Worm (Caenorhabditis elegans) whole organism, young adult: Measurements from ENCODE around the gene C13A2.9.
A peak's percentile ranks its signal among the peaks of the same experiment; 100 is the strongest.

Experiments
- F39B2.1 ChIP-seq: fragments of 200-800 bp; sonication (Bioruptor generic); IDR thresholded peaks from 2 replicates; pipeline ENCODE4 v1.3.6; 2022; ENCODE audit warnings: missing genetic modification reagents, missing genetic modification characterization, missing compliant biosample characterization
- F55B11.4 ChIP-seq: sonication (generic microtip); optimal IDR thresholded peaks from 2 replicates; lab custom pipeline; 2016; ENCODE audit warnings: missing compliant biosample characterization, missing genetic modification characterization, borderline replicate concordance; ENCODE audit not compliant: insufficient read depth
- K11D2.4 ChIP-seq: fragments of 200-800 bp; sonication (Bioruptor generic); IDR thresholded peaks from 2 replicates; pipeline ENCODE4 v1.3.6; 2022; ENCODE audit warnings: missing genetic modification reagents, missing genetic modification characterization, missing compliant biosample characterization
- K12H6.12 ChIP-seq: fragments of 200-800 bp; sonication (Bioruptor generic); optimal IDR thresholded peaks from 2 replicates; lab custom pipeline; 2018; ENCODE audit warnings: mild to moderate bottlenecking, missing genetic modification characterization, missing compliant biosample characterization
- T26A5.8 ChIP-seq: sonication (generic microtip); optimal IDR thresholded peaks from 2 replicates; lab custom pipeline; 2016; ENCODE audit warnings: missing genetic modification characterization, missing compliant biosample characterization
- ZK185.1 ChIP-seq: sonication (generic microtip); optimal IDR thresholded peaks from 2 replicates; lab custom pipeline; 2016; ENCODE audit warnings: mild to moderate bottlenecking, missing genetic modification characterization, missing compliant biosample characterization; ENCODE audit not compliant: poor library complexity, severe bottlenecking
- akir-1 ChIP-seq: fragments of 200-800 bp; sonication (Bioruptor generic); optimal IDR thresholded peaks from 2 replicates; lab custom pipeline; 2018; ENCODE audit warnings: mild to moderate bottlenecking, missing genetic modification characterization, moderate library complexity, missing compliant biosample characterization
- ama-1 ChIP-seq, 3 experiments: fragments of 150-350 bp in 1 of 3; sonication (generic microtip) in 2 of 3; optimal IDR thresholded peaks; 2 replicates each; lab custom pipeline; 2014 to 2018; ENCODE audit warnings: missing biosample characterization in 2 of 3, missing genetic modification characterization in 2 of 3, missing genetic modification reagents in 2 of 3
- athp-1 ChIP-seq: sonication (generic microtip); optimal IDR thresholded peaks from 2 replicates; lab custom pipeline; 2017; ENCODE audit warnings: mild to moderate bottlenecking, missing genetic modification characterization, missing compliant biosample characterization
- attf-5 ChIP-seq: fragments of 200-800 bp; sonication (Bioruptor generic); optimal IDR thresholded peaks from 2 replicates; lab custom pipeline; 2018; ENCODE audit warnings: mild to moderate bottlenecking, missing genetic modification characterization, missing compliant biosample characterization
- bed-1 ChIP-seq: fragments of 200-800 bp; sonication (Bioruptor generic); IDR thresholded peaks from 2 replicates; pipeline ENCODE4 v1.3.6; 2022; ENCODE audit warnings: missing genetic modification reagents, missing genetic modification characterization, missing compliant biosample characterization
- cebp-1 ChIP-seq, 2 experiments: fragments of 200-800 bp in 1 of 2; sonication (Bioruptor generic) in 1 of 2; sonication (generic microtip) in 1 of 2; IDR thresholded peaks in 1 of 2; optimal IDR thresholded peaks in 1 of 2; 2 replicates each; pipeline versions ENCODE4 v1.3.6 to Lab custom; 2017 to 2022; ENCODE audit warnings: missing compliant biosample characterization in 2 of 2, missing genetic modification characterization in 2 of 2, mild to moderate bottlenecking in 1 of 2, missing genetic modification reagents in 1 of 2, moderate library complexity in 1 of 2
- dox-1 ChIP-seq: fragments of 200-800 bp; sonication (Bioruptor generic); IDR thresholded peaks from 2 replicates; pipeline ENCODE4 v1.3.6; 2022; ENCODE audit warnings: missing genetic modification reagents, missing genetic modification characterization, missing compliant biosample characterization
- dpff-1 ChIP-seq: sonication (generic microtip); optimal IDR thresholded peaks from 2 replicates; lab custom pipeline; 2017; ENCODE audit warnings: mild to moderate bottlenecking, missing genetic modification characterization, missing compliant biosample characterization
- dpl-1 ChIP-seq: fragments of 150-350 bp; optimal IDR thresholded peaks from 2 replicates; lab custom pipeline; 2014; ENCODE audit warnings: missing biosample characterization, missing genetic modification reagents, missing genetic modification characterization
- egl-18 ChIP-seq: fragments of 200-800 bp; sonication (Bioruptor generic); IDR thresholded peaks from 2 replicates; pipeline ENCODE4 v1.3.6; 2022; ENCODE audit warnings: missing genetic modification reagents, missing genetic modification characterization, missing compliant biosample characterization
- ekl-4 ChIP-seq: fragments of 200-800 bp; sonication (Bioruptor generic); IDR thresholded peaks from 2 replicates; pipeline ENCODE4 v1.3.6; 2022; ENCODE audit warnings: missing genetic modification reagents, missing genetic modification characterization, missing compliant biosample characterization
- hlh-26 ChIP-seq: fragments of 200-800 bp; sonication (Bioruptor generic); conservative IDR thresholded peaks from 2 replicates; pipeline ENCODE4 v1.3.6; 2022; ENCODE audit warnings: missing genetic modification reagents, missing genetic modification characterization, missing compliant biosample characterization
- hrde-1 ChIP-seq: sonication (generic microtip); optimal IDR thresholded peaks from 2 replicates; lab custom pipeline; 2016; ENCODE audit warnings: missing genetic modification characterization, mild to moderate bottlenecking, missing compliant biosample characterization, moderate library complexity, missing genotype, missing genetic modification reagents, borderline replicate concordance
- lag-1 ChIP-seq: fragments of 200-800 bp; sonication (Bioruptor generic); IDR thresholded peaks from 2 replicates; pipeline ENCODE4 v1.3.6; 2022; ENCODE audit warnings: missing genetic modification reagents, missing genetic modification characterization, missing compliant biosample characterization
- let-607 ChIP-seq, 2 experiments: fragments of 200-800 bp in 1 of 2; sonication (Bioruptor generic) in 1 of 2; sonication (generic microtip) in 1 of 2; optimal IDR thresholded peaks; 2 replicates each; lab custom pipeline; 2016 to 2018; ENCODE audit warnings: mild to moderate bottlenecking in 2 of 2, missing compliant biosample characterization in 2 of 2, missing genetic modification characterization in 2 of 2, moderate library complexity in 2 of 2, missing genotype in 1 of 2
- lin-40 ChIP-seq: sonication (generic microtip); optimal IDR thresholded peaks from 2 replicates; lab custom pipeline; 2016; ENCODE audit warnings: missing genetic modification characterization, mild to moderate bottlenecking, missing compliant biosample characterization, missing genotype, missing genetic modification reagents
- lin-54 ChIP-seq: fragments of 200-800 bp; sonication (Bioruptor generic); optimal IDR thresholded peaks from 2 replicates; lab custom pipeline; 2018; ENCODE audit warnings: mild to moderate bottlenecking, missing genetic modification characterization, missing compliant biosample characterization
- lsl-1 ChIP-seq: fragments of 200-800 bp; sonication (Bioruptor generic); optimal IDR thresholded peaks from 2 replicates; lab custom pipeline; 2018; ENCODE audit warnings: mild to moderate bottlenecking, missing genetic modification characterization, moderate library complexity, missing compliant biosample characterization
- madf-3 ChIP-seq: fragments of 200-800 bp; sonication (Bioruptor generic); IDR thresholded peaks from 2 replicates; pipeline ENCODE4 v1.3.6; 2022; ENCODE audit warnings: missing genetic modification reagents, missing genetic modification characterization, missing compliant biosample characterization
- madf-6 ChIP-seq: fragments of 200-800 bp; sonication (Bioruptor generic); IDR thresholded peaks from 2 replicates; pipeline ENCODE4 v1.3.6; 2022; ENCODE audit warnings: missing genetic modification reagents, missing genetic modification characterization, missing compliant biosample characterization
- mcd-1 ChIP-seq: fragments of 200-800 bp; sonication (Bioruptor generic); IDR thresholded peaks from 2 replicates; pipeline ENCODE4 v1.3.6; 2022; ENCODE audit warnings: missing genetic modification reagents, missing genetic modification characterization, missing compliant biosample characterization
- nfya-2 ChIP-seq: fragments of 200-800 bp; sonication (Bioruptor generic); IDR thresholded peaks from 2 replicates; pipeline ENCODE4 v1.3.6; 2022; ENCODE audit warnings: missing genetic modification reagents, missing genetic modification characterization, missing compliant biosample characterization
- pha-4 ChIP-seq: fragments of 150-350 bp; sonication (generic microtip); optimal IDR thresholded peaks from 2 replicates; lab custom pipeline; 2014; ENCODE audit warnings: missing biosample characterization, missing genetic modification reagents, missing genetic modification characterization
- rcor-1 ChIP-seq: fragments of 200-800 bp; sonication (Bioruptor generic); IDR thresholded peaks from 2 replicates; pipeline ENCODE4 v1.3.6; 2022; ENCODE audit warnings: missing genetic modification reagents, missing genetic modification characterization, missing compliant biosample characterization
- rec-8 ChIP-seq, 2 experiments: sonication (generic microtip); optimal IDR thresholded peaks; 2 replicates each; lab custom pipeline; 2016; ENCODE audit warnings: mild to moderate bottlenecking in 2 of 2, missing genetic modification characterization in 2 of 2, missing genetic modification reagents in 2 of 2, missing genotype in 2 of 2, missing biosample characterization in 1 of 2, missing compliant biosample characterization in 1 of 2, moderate library complexity in 1 of 2
- somi-1 ChIP-seq: fragments of 200-800 bp; sonication (Bioruptor generic); optimal IDR thresholded peaks from 2 replicates; lab custom pipeline; 2018; ENCODE audit warnings: mild to moderate bottlenecking, missing genetic modification characterization, missing compliant biosample characterization
- zfh-2 ChIP-seq: fragments of 200-800 bp; sonication (Bioruptor generic); conservative IDR thresholded peaks from 2 replicates; pipeline ENCODE4 v1.3.6; 2022; ENCODE audit warnings: missing genetic modification reagents, missing genetic modification characterization, missing compliant biosample characterization
- ztf-18 ChIP-seq: sonication (generic microtip); optimal IDR thresholded peaks from 2 replicates; lab custom pipeline; 2016; ENCODE audit warnings: missing genotype, mild to moderate bottlenecking, missing genetic modification characterization, missing compliant biosample characterization
- ztf-3 ChIP-seq: fragments of 200-800 bp; sonication (Bioruptor generic); optimal IDR thresholded peaks from 2 replicates; lab custom pipeline; 2018; ENCODE audit warnings: mild to moderate bottlenecking, missing genetic modification characterization, missing compliant biosample characterization

Gene C13A2.9

DNA sequence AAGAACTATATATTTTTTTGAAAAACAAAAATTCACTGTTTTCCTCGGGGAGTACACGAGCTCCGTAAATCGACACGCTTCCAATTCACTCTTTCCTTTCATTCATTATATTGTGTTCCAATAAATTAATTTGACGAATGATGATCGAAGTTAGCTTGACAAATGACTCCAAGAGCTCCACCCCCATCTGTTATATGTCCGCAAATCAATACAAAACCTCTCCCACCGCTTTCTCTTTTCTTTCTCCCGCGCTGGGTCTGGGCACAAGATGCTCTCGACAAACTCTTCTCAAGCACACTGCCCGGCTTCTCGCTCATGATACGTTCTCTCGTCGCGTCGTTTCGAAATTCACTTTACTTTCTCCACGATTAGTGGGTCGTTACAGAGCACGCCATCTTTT lies 40.0 kb downstream of the C13A2.9 start, which contains the start of gene C13F10.1:
C13F10.1 (plus strand) TSS at position 138 of the 400 bp plus-strand sequence.
- no peak for TF ChIP-seq nfya-2 (GFP tag; lab: Robert Waterston, UW)
- TF ChIP-seq ztf-3 (GFP tag; lab: Kevin White, UChicago): no peak
- no peak for TF ChIP-seq T26A5.8
- TF ChIP-seq zfh-2 (GFP tag; lab: Robert Waterston, UW): 0 out of 2 replicates have a peak, but pooled peaks have one; percentile 15
- 0 out of 2 replicates have a peak, but pooled peaks have one; percentile 17 for TF ChIP-seq rcor-1
- no peak for TF ChIP-seq ZK185.1 (tag; lab: Kevin White, UChicago)
- no peak for TF ChIP-seq athp-1 (tag; lab: Kevin White, UChicago)
- no peak for TF ChIP-seq cebp-1 (GFP tag; IDR thresholded peaks at IDR 0.05; lab: Robert Waterston, UW)
- TF ChIP-seq cebp-1 (tag; optimal IDR thresholded peaks at IDR 0.05; lab: Kevin White, UChicago): peak; percentile 39
- no peak for TF ChIP-seq somi-1

DNA sequence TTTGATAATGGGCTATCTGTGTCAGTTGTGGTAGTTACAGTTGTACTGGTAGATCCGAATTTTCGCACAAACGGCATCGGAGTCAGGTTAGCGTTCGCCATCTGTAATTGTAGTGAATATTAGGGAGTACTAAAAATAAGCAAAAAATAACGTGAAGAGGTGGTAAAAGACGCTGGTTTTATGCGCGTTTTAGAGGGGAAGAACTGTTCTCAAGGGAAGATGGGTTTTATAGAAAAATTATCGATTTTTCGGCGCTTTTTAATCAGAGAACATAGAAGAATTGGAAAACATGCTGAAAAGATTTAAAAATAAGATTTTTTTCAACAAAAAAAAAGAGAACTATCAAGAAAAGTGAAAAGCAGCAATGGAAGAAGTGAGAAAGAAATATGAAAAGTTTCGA lies 40.8 kb downstream of the C13A2.9 start, which contains the start of gene C13F10.7:
C13F10.7 (minus strand) TSS at position 101 of the 400 bp plus-strand sequence.
- no peak for TF ChIP-seq madf-6 (GFP tag; lab: Robert Waterston, UW)
- no peak for TF ChIP-seq lag-1 (GFP tag; lab: Robert Waterston, UW)
- TF ChIP-seq K11D2.4 (GFP tag; lab: Robert Waterston, UW): no peak
- TF ChIP-seq lsl-1: no peak
- no peak for TF ChIP-seq lin-54 (GFP tag; lab: Kevin White, UChicago)
- no peak for TF ChIP-seq dpff-1
- TF ChIP-seq mcd-1 (GFP tag; lab: Robert Waterston, UW): no peak
- TF ChIP-seq rec-8 (tag; optimal IDR thresholded peaks at IDR 0.05; lab: Kevin White, UChicago): no peak
- TF ChIP-seq ztf-3 (GFP tag; lab: Kevin White, UChicago): no peak
- no peak for TF ChIP-seq dox-1
- no peak for TF ChIP-seq hlh-26
- no peak for TF ChIP-seq bed-1 (GFP tag; lab: Robert Waterston, UW)
- TF ChIP-seq K12H6.12: no peak
- TF ChIP-seq F55B11.4: no peak

DNA sequence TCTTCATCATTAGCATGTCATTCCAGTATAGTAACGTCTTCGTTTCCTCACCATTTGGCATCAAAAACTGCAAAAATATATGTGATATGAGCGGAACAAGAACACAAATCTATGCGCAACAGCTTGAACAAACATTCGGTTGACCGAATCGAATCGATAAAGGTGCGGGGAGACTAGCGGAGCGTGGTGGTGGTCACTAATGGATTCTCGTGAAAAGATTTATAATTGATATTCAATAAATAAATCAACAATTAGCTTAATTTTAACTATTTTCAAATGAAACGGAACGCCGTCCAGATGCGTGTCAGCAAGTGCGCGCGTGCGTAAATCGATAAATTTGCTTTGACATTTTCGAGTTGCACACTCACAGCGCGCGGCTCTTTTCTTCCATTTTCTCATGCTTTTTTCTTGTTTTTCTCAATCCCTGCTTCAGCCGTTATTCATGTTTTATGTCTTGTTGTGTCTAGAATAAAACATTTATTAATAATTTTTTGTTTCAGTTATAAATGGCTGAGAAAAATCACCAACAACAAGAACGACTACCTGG lies 42.9 kb downstream of the C13A2.9 start, which contains the start of the genes C13F10.8, C13F10.6 and kxd-1:
C13F10.8 (minus strand) TSS at position 51 of the 547 bp plus-strand sequence.
C13F10.6 (minus strand) TSS at position 67 of the 547 bp plus-strand sequence.
kxd-1 (plus strand) TSS at position 497 of the 547 bp plus-strand sequence.
- TF ChIP-seq F39B2.1 (GFP tag; lab: Robert Waterston, UW) (no peak), lag-1 (GFP tag; lab: Robert Waterston, UW) (no peak), lin-40 (tag; lab: Kevin White, UChicago) (no peak), attf-5 (peak; percentile 5), dpl-1 (GFP tag; lab: Kevin White, UChicago) (no peak), hlh-26 (no peak), madf-6 (GFP tag; lab: Robert Waterston, UW) (peak; percentile 19; the same call in 1 of the 2 replicates), cebp-1 (GFP tag; IDR thresholded peaks at IDR 0.05; lab: Robert Waterston, UW) (no peak), cebp-1 (tag; optimal IDR thresholded peaks at IDR 0.05; lab: Kevin White, UChicago) (peak; percentile 38), egl-18 (GFP tag; lab: Robert Waterston, UW) (no peak), let-607 (tag; optimal IDR thresholded peaks at IDR 0.05; lab: Kevin White, UChicago) (no peak), ama-1 (optimal IDR thresholded peaks at IDR 0.05; lab: Kevin White, UChicago) (no peak), ama-1 (GFP tag; optimal IDR thresholded peaks at IDR 0.05; lab: Kevin White, UChicago) (no peak), pha-4 (tag; lab: Kevin White, UChicago) (no peak), hrde-1 (tag; lab: Kevin White, UChicago) (no peak), madf-3 (GFP tag; lab: Robert Waterston, UW) (0 out of 2 replicates have a peak, but pooled peaks have one; percentile 70), ekl-4 (GFP tag; lab: Robert Waterston, UW) (no peak), akir-1 (GFP tag; lab: Kevin White, UChicago) (no peak), ztf-18 (peak; percentile 40)
